Fruit fly (Drosophila melanogaster): ENCODE results near the gene CG32192.
A peak's percentile ranks its signal among the peaks of the same experiment; 100 is the strongest.

Gene CG32192

DNA sequence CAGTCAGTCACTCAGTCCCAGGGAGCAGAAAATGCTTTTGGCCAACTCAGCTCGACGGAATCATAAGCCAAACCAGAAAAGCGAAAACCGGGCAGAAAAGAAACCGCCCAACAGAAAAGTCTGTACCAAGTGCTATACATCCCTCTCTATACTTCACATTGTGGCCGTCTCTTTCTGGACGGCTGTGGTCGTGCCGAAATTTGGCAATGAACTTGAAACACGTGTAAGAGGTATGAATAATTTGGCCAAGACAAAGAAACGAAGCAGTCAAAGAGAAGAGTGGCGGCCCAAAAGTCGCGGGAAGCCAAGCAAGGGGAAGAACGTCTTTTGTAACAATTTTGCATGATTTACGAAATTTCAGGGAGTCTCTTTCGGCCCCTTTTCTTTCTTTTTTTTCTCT, 25.8 kb upstream of the CG32192 start:
- TF ChIP-seq br (GFP tag; optimal IDR thresholded peaks at IDR 0.05) (peak; percentile 26), Dif (GFP tag; optimal IDR thresholded peaks at IDR 0.05; ENCODE audit: partially characterized antibody) (peak; percentile 14), sv (GFP tag; optimal IDR thresholded peaks at IDR 0.05) (no peak), ey (GFP tag; optimal IDR thresholded peaks at IDR 0.05) (no peak), tai (GFP tag; optimal IDR thresholded peaks at IDR 0.05) (no peak), jim (GFP tag; optimal IDR thresholded peaks at IDR 0.05) (no peak), dl (GFP tag; optimal IDR thresholded peaks at IDR 0.05; ENCODE audit: insufficient read depth in 1 of 2, partially characterized antibody in 2 of 2) (no peak), GATAd (GFP tag; optimal IDR thresholded peaks at IDR 0.05) (no peak), Abd-B (GFP tag; optimal IDR thresholded peaks at IDR 0.05) (no peak), CG32264 (GFP tag; optimal IDR thresholded peaks at IDR 0.05) (no peak), Rel (GFP tag; optimal IDR thresholded peaks at IDR 0.05) (no peak), Rel (tag; optimal IDR thresholded peaks at IDR 0.05) (peak; percentile 97), Mio (GFP tag; optimal IDR thresholded peaks at IDR 0.05) (no peak), CG9705 (GFP tag; optimal IDR thresholded peaks at IDR 0.05) (no peak), Sp1 (GFP tag; optimal IDR thresholded peaks at IDR 0.05) (peak; percentile 18), rgr (GFP tag; optimal IDR thresholded peaks at IDR 0.05) (no peak), h (GFP tag; optimal IDR thresholded peaks at IDR 0.05) (peak; percentile 29), Hnf4 (GFP tag; optimal IDR thresholded peaks at IDR 0.05) (no peak), pan (optimal IDR thresholded peaks at IDR 0.05) (no peak), Hr78 (GFP tag; optimal IDR thresholded peaks at IDR 0.05) (no peak), foxo (GFP tag; optimal IDR thresholded peaks at IDR 0.05) (no peak), CrebA (GFP tag; optimal IDR thresholded peaks at IDR 0.05; ENCODE audit: borderline replicate concordance) (no peak), N (GFP tag; optimal IDR thresholded peaks at IDR 0.05) (no peak), dsf (GFP tag; optimal IDR thresholded peaks at IDR 0.05; ENCODE audit: borderline replicate concordance) (no peak), Myc (optimal IDR thresholded peaks at IDR 0.05) (no peak), Jra (GFP tag; optimal IDR thresholded peaks at IDR 0.05) (no peak), usp (GFP tag; optimal IDR thresholded peaks at IDR 0.05) (no peak), sage (GFP tag; optimal IDR thresholded peaks at IDR 0.05) (no peak), psq (GFP tag; optimal IDR thresholded peaks at IDR 0.05) (peak; percentile 87), OdsH (GFP tag; optimal IDR thresholded peaks at IDR 0.05) (no peak), Dfd (GFP tag; optimal IDR thresholded peaks at IDR 0.05) (no peak), Vsx2 (GFP tag; optimal IDR thresholded peaks at IDR 0.05; ENCODE audit: partially characterized antibody) (no peak), HLH106 (tag; optimal IDR thresholded peaks at IDR 0.05) (no peak), Hr83 (GFP tag; optimal IDR thresholded peaks at IDR 0.05; ENCODE audit: poor library complexity, severe bottlenecking) (peak; percentile 10), lola (GFP tag; optimal IDR thresholded peaks at IDR 0.05) (no peak), brk (GFP tag; optimal IDR thresholded peaks at IDR 0.05) (no peak), fru (GFP tag; optimal IDR thresholded peaks at IDR 0.05) (no peak), woc (GFP tag; optimal IDR thresholded peaks at IDR 0.05) (no peak), dmrt93B (GFP tag; optimal IDR thresholded peaks at IDR 0.05) (no peak)

- no peak for TF ChIP-seq Mio (GFP tag; optimal IDR thresholded peaks at IDR 0.05)
- TF ChIP-seq Hnf4 (GFP tag; optimal IDR thresholded peaks at IDR 0.05), result no peak
- TF ChIP-seq ey (GFP tag; optimal IDR thresholded peaks at IDR 0.05), result no peak
- no peak for TF ChIP-seq tai (GFP tag; optimal IDR thresholded peaks at IDR 0.05)
- no peak for TF ChIP-seq Rel (GFP tag; optimal IDR thresholded peaks at IDR 0.05)
- no peak for TF ChIP-seq Rel (tag; optimal IDR thresholded peaks at IDR 0.05)
- no peak for TF ChIP-seq Vsx2 (GFP tag; optimal IDR thresholded peaks at IDR 0.05; ENCODE audit: partially characterized antibody)
- no peak for TF ChIP-seq CrebA (GFP tag; optimal IDR thresholded peaks at IDR 0.05; ENCODE audit: borderline replicate concordance)
- no peak for TF ChIP-seq usp (GFP tag; optimal IDR thresholded peaks at IDR 0.05)
- TF ChIP-seq dmrt93B (GFP tag; optimal IDR thresholded peaks at IDR 0.05), result no peak
- no peak for TF ChIP-seq GATAd (GFP tag; optimal IDR thresholded peaks at IDR 0.05)
- TF ChIP-seq pan (optimal IDR thresholded peaks at IDR 0.05), result no peak
- TF ChIP-seq OdsH (GFP tag; optimal IDR thresholded peaks at IDR 0.05), result no peak
- no peak for TF ChIP-seq Abd-B (GFP tag; optimal IDR thresholded peaks at IDR 0.05)
- TF ChIP-seq foxo (GFP tag; optimal IDR thresholded peaks at IDR 0.05), result no peak
These were observed 24.8 kb upstream of the CG32192 start for dm6 chr3L:18015171-18015944.

Measured in whole organism, wandering third instar larva.